Worm (Caenorhabditis elegans) whole organism, midembryonic: ENCODE measurements around the gene C54E10.7.
"Not testable (repeated sequence)": the region's sequence is repeated elsewhere in the genome, so short reads cannot be mapped to it uniquely, and the experiment has no call there.

Experiments used
- T22C8.4 ChIP-seq: fragments of 200-800 bp; sonication (Bioruptor generic); IDR thresholded peaks from 2 replicates; pipeline ENCODE4 v1.3.6; 2022; ENCODE audit warnings: missing genetic modification characterization, missing compliant biosample characterization
- cog-1 ChIP-seq: sonication (generic microtip); optimal IDR thresholded peaks from 2 replicates; lab custom pipeline; 2016; ENCODE audit warnings: missing genetic modification characterization, missing compliant biosample characterization
- flt-1 ChIP-seq: fragments of 200-800 bp; sonication (Bioruptor generic); IDR thresholded peaks from 2 replicates; pipeline ENCODE4 v1.3.6; 2022; ENCODE audit warnings: missing genetic modification characterization, missing compliant biosample characterization
- klf-2 ChIP-seq: fragments of 200-800 bp; sonication (Bioruptor generic); conservative IDR thresholded peaks from 2 replicates; pipeline ENCODE4 v1.3.6; 2022; ENCODE audit warnings: missing genetic modification reagents, missing genetic modification characterization, missing compliant biosample characterization
- med-1 ChIP-seq: sonication (generic microtip); optimal IDR thresholded peaks from 2 replicates; lab custom pipeline; 2017; ENCODE audit warnings: missing genetic modification characterization, mild to moderate bottlenecking, missing compliant biosample characterization, antibody characterized with exemption, missing genetic modification reagents; ENCODE audit not compliant: insufficient read depth
- ref-1 ChIP-seq: fragments of 200-800 bp; sonication (Bioruptor generic); conservative IDR thresholded peaks from 2 replicates; pipeline ENCODE4 v1.3.6; 2022; ENCODE audit warnings: missing genetic modification reagents, missing genetic modification characterization, missing compliant biosample characterization
- tab-1 ChIP-seq: fragments of 200-800 bp; sonication (Bioruptor generic); IDR thresholded peaks from 2 replicates; pipeline ENCODE4 v1.3.6; 2022; ENCODE audit warnings: missing genetic modification characterization, missing compliant biosample characterization
- ztf-23 ChIP-seq: fragments of 200-800 bp; sonication (Bioruptor generic); IDR thresholded peaks from 2 replicates; pipeline ENCODE4 v1.3.6; 2022; ENCODE audit warnings: missing genetic modification reagents, missing genetic modification characterization, missing compliant biosample characterization
- ztf-29 ChIP-seq: fragments of 200-800 bp; sonication (Bioruptor generic); IDR thresholded peaks from 2 replicates; pipeline ENCODE4 v1.3.6; 2022; ENCODE audit warnings: missing genetic modification reagents, missing genetic modification characterization, missing compliant biosample characterization

Gene C54E10.7

ce11 chrV:18811360-18811759 lies at the start of gene C54E10.7:
Gene C54E10.7, plus strand, starts transcription at chrV:18811660.
- TF ChIP-seq cog-1 (no peak), ztf-23 (no peak), T22C8.4 (GFP tag; lab: Robert Waterston, UW) (no peak), flt-1 (GFP tag; lab: Robert Waterston, UW) (no peak), tab-1 (no peak), med-1 (GFP tag; lab: Kevin White, UChicago) (no peak), klf-2 (GFP tag; lab: Robert Waterston, UW) (no peak)

DNA sequence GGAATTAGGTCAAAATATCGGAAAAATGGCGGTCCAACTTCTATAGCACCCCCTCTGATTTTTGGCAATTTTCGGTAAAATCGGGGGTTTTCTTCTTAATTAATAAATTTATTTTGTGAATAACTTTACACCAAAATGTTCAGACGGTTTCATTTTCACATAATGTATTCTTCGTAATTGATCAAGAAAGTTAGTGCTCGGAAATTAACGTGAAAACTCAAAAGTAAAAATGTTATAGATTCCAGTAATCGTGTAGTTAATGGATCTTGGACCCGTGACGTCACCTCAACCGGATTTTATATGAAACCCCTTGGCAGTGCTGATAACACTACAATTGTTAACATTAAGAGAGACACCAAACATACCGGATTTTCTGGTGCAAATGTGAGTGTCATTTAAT lies 49.4 kb upstream of the C54E10.7 start, which contains the start of gene F11D11.22:
Gene F11D11.22, plus strand, starts transcription at position 301 of the 400 bp plus-strand sequence.
- not testable (repeated sequence) for TF ChIP-seq klf-2 (GFP tag; lab: Robert Waterston, UW); ztf-23; flt-1 (GFP tag; lab: Robert Waterston, UW)

ce11 chrV:18769902-18770301 lies 41.6 kb upstream of the C54E10.7 start:
- TF ChIP-seq T22C8.4 (GFP tag; lab: Robert Waterston, UW) (no peak), cog-1 (no peak), ztf-23 (no peak), flt-1 (GFP tag; lab: Robert Waterston, UW) (no peak), ref-1 (GFP tag; lab: Robert Waterston, UW) (no peak), med-1 (GFP tag; lab: Kevin White, UChicago) (no peak), tab-1 (no peak), klf-2 (GFP tag; lab: Robert Waterston, UW) (no peak), ztf-29 (GFP tag; lab: Robert Waterston, UW) (no peak)

ce11 chrV:18770623-18771022 lies 40.8 kb upstream of the C54E10.7 start, which contains the start of gene clec-255:
Gene clec-255, minus strand, starts transcription at chrV:18770723.
- TF ChIP-seq ztf-23 (no peak), tab-1 (no peak), ref-1 (GFP tag; lab: Robert Waterston, UW) (no peak), T22C8.4 (GFP tag; lab: Robert Waterston, UW) (no peak), med-1 (GFP tag; lab: Kevin White, UChicago) (no peak), flt-1 (GFP tag; lab: Robert Waterston, UW) (no peak)

- no peak for TF ChIP-seq cog-1
- no peak for TF ChIP-seq ref-1 (GFP tag; lab: Robert Waterston, UW)
- no peak for TF ChIP-seq ztf-23
- no peak for TF ChIP-seq flt-1 (GFP tag; lab: Robert Waterston, UW)
- no peak for TF ChIP-seq med-1 (GFP tag; lab: Kevin White, UChicago)
- no peak for TF ChIP-seq ztf-29 (GFP tag; lab: Robert Waterston, UW)
- TF ChIP-seq tab-1 = no peak
Measured at ce11 chrV:18771390-18771789, 40.1 kb upstream of the C54E10.7 start, which contains the start of gene clec-256. Gene clec-256, plus strand, starts transcription at chrV:18771690.

DNA sequence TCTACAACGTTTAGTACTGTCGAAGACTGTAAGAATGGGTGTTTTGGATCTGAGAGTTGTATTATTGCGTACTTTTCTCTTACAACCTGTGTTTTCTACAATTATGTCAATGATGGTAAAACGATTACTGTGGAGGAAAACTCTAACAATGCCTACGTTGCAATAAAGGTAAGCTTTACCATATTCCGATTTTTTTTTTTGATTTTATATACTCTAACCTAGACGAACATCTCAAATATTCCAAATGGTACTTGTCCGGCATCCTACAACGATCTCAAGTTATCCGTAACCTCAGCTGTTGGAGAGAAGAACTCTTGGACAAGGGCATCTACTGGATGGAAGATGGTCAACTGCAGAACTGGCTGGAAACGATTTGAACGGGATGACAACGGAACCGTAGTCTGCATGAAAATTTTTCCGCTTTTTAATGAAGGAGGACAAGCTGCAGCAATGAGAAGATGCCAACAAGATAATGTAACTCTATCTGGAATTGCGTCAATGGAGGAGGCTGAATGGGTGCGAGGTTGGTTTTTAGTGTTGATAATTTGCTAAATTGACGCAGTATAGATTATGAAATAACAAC lies 39.6 kb upstream of the C54E10.7 start:
- no peak for TF ChIP-seq ref-1 (GFP tag; lab: Robert Waterston, UW)
- no peak for TF ChIP-seq ztf-29 (GFP tag; lab: Robert Waterston, UW)
- TF ChIP-seq cog-1 = no peak
- TF ChIP-seq T22C8.4 (GFP tag; lab: Robert Waterston, UW) = no peak
- TF ChIP-seq flt-1 (GFP tag; lab: Robert Waterston, UW) = no peak
- TF ChIP-seq med-1 (GFP tag; lab: Kevin White, UChicago) = no peak
- no peak for TF ChIP-seq ztf-23

- TF ChIP-seq med-1 (GFP tag; lab: Kevin White, UChicago) = no peak
- no peak for TF ChIP-seq tab-1
- no peak for TF ChIP-seq ztf-29 (GFP tag; lab: Robert Waterston, UW)
- no peak for TF ChIP-seq cog-1
- TF ChIP-seq ztf-23 = no peak
- no peak for TF ChIP-seq klf-2 (GFP tag; lab: Robert Waterston, UW)
- no peak for TF ChIP-seq flt-1 (GFP tag; lab: Robert Waterston, UW)
- TF ChIP-seq ref-1 (GFP tag; lab: Robert Waterston, UW) = no peak
Measured at ce11 chrV:18772761-18773160, 38.7 kb upstream of the C54E10.7 start, which contains the start of gene clec-257. Gene clec-257, plus strand, starts transcription at chrV:18773061.

- no peak for TF ChIP-seq tab-1
- no peak for TF ChIP-seq med-1 (GFP tag; lab: Kevin White, UChicago)
- no peak for TF ChIP-seq flt-1 (GFP tag; lab: Robert Waterston, UW)
- no peak for TF ChIP-seq ztf-23
- TF ChIP-seq klf-2 (GFP tag; lab: Robert Waterston, UW) = no peak
- TF ChIP-seq ref-1 (GFP tag; lab: Robert Waterston, UW) = no peak
- TF ChIP-seq T22C8.4 (GFP tag; lab: Robert Waterston, UW) = no peak
- no peak for TF ChIP-seq ztf-29 (GFP tag; lab: Robert Waterston, UW)
- no peak for TF ChIP-seq cog-1
Measured at ce11 chrV:18776245-18776737, 35.2 kb upstream of the C54E10.7 start, which contains the start of gene Y17D7B.4. Gene Y17D7B.4, minus strand, starts transcription at chrV:18776687.

DNA sequence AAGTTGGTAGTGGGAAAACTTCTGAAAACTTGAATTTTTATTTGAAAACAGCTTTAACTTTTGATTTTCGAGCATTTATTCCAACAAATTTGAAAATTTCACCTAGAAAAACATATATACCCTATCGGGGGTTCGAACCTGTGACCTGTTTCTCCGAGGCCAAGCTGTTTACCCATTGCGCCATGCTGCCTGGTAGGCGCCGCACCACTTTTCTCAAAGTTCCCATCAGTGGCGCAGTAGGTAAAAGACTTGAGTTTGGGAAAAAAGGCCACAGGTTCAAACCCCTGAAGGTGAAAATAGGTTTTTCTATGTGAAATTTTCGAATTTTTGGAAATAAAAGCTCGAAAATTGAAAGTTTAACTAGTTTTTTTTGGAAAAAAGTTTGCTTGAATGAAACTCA lies 30.9 kb upstream of the C54E10.7 start:
- TF ChIP-seq cog-1 (no peak), ztf-23 (no peak), T22C8.4 (GFP tag; lab: Robert Waterston, UW) (no peak), med-1 (GFP tag; lab: Kevin White, UChicago) (no peak), flt-1 (GFP tag; lab: Robert Waterston, UW) (no peak), klf-2 (GFP tag; lab: Robert Waterston, UW) (no peak), ref-1 (GFP tag; lab: Robert Waterston, UW) (no peak), ztf-29 (GFP tag; lab: Robert Waterston, UW) (no peak), tab-1 (no peak)

DNA sequence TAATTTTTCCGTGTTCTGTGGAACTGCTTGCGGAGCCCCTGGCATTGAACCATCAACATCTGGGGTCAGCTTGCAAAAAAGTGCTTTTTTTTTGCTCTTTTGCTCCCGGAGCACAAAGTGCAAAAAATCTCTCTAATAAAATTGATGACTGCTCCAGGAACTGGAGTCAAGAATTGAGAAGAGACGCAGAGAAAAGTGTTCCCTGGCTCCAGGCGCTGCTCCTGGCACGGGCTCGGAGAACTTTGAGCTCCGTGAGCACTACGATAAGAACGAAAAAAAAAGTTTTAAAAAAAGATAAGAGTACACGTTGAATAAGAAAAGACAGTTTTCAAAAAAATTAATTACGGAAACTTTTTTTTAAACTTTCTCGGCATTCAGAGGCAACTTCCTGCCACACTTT lies 28.7 kb upstream of the C54E10.7 start:
- TF ChIP-seq klf-2 (GFP tag; lab: Robert Waterston, UW) = no peak
- TF ChIP-seq med-1 (GFP tag; lab: Kevin White, UChicago) = no peak
- no peak for TF ChIP-seq ref-1 (GFP tag; lab: Robert Waterston, UW)
